Worm (Caenorhabditis elegans) whole organism, young adult: ENCODE measurements around the gene spe-51.
A peak's percentile ranks its signal among the peaks of the same experiment; 100 is the strongest.

ENCODE experiments used
- B0019.2 ChIP-seq: fragments of 200-800 bp; sonication (Bioruptor generic); conservative IDR thresholded peaks from 2 replicates; pipeline ENCODE4 v1.3.6; 2022; ENCODE audit warnings: missing genetic modification reagents, missing genetic modification characterization, missing compliant biosample characterization
- B0261.1 ChIP-seq: sonication (generic microtip); optimal IDR thresholded peaks from 2 replicates; lab custom pipeline; 2016; ENCODE audit warnings: mild to moderate bottlenecking, missing genetic modification characterization, moderate library complexity, missing compliant biosample characterization
- B0336.3 ChIP-seq: fragments of 200-800 bp; sonication (Bioruptor generic); IDR thresholded peaks from 2 replicates; pipeline ENCODE4 v1.3.6; 2022; ENCODE audit warnings: missing genetic modification characterization, missing compliant biosample characterization
- F23B12.7 ChIP-seq: sonication (generic microtip); optimal IDR thresholded peaks from 2 replicates; lab custom pipeline; 2017; ENCODE audit warnings: missing genetic modification characterization, mild to moderate bottlenecking, missing compliant biosample characterization, antibody characterized with exemption, moderate library complexity; ENCODE audit not compliant: insufficient read depth
- F33H1.4 ChIP-seq: fragments of 200-800 bp; sonication (Bioruptor generic); IDR thresholded peaks from 2 replicates; pipeline ENCODE4 v1.3.6; 2022; ENCODE audit warnings: missing genetic modification reagents, missing genetic modification characterization, missing compliant biosample characterization
- F37B4.10 ChIP-seq: fragments of 200-800 bp; sonication (Bioruptor generic); IDR thresholded peaks from 2 replicates; pipeline ENCODE4 v1.3.6; 2022; ENCODE audit warnings: missing genetic modification characterization, missing compliant biosample characterization
- F49E8.2 ChIP-seq: sonication (generic microtip); optimal IDR thresholded peaks from 3 replicates; lab custom pipeline; 2017; ENCODE audit warnings: missing genetic modification characterization, mild to moderate bottlenecking, missing compliant biosample characterization, antibody characterized with exemption, moderate library complexity; ENCODE audit not compliant: insufficient read depth
- F52B5.7 ChIP-seq: sonication (generic microtip); optimal IDR thresholded peaks from 2 replicates; lab custom pipeline; 2016; ENCODE audit warnings: mild to moderate bottlenecking, missing genetic modification characterization, missing compliant biosample characterization
- F55B11.4 ChIP-seq: sonication (generic microtip); optimal IDR thresholded peaks from 2 replicates; lab custom pipeline; 2016; ENCODE audit warnings: missing compliant biosample characterization, missing genetic modification characterization, borderline replicate concordance; ENCODE audit not compliant: insufficient read depth
- F57A8.1 ChIP-seq: fragments of 200-800 bp; sonication (Bioruptor generic); optimal IDR thresholded peaks from 2 replicates; lab custom pipeline; 2018; ENCODE audit warnings: mild to moderate bottlenecking, missing genetic modification characterization, moderate library complexity, missing compliant biosample characterization
- K11D2.4 ChIP-seq: fragments of 200-800 bp; sonication (Bioruptor generic); IDR thresholded peaks from 2 replicates; pipeline ENCODE4 v1.3.6; 2022; ENCODE audit warnings: missing genetic modification reagents, missing genetic modification characterization, missing compliant biosample characterization
- T26A5.8 ChIP-seq: sonication (generic microtip); optimal IDR thresholded peaks from 2 replicates; lab custom pipeline; 2016; ENCODE audit warnings: missing genetic modification characterization, missing compliant biosample characterization
- Y53F4B.3 ChIP-seq: fragments of 200-800 bp; sonication (Bioruptor generic); IDR thresholded peaks from 2 replicates; pipeline ENCODE4 v1.3.6; 2022; ENCODE audit warnings: missing genetic modification reagents, missing genetic modification characterization, missing compliant biosample characterization
- Y53G8AR.9 ChIP-seq: fragments of 200-800 bp; sonication (Bioruptor generic); conservative IDR thresholded peaks from 2 replicates; pipeline ENCODE4 v1.3.6; 2022; ENCODE audit warnings: missing genetic modification reagents, missing genetic modification characterization, missing compliant biosample characterization
- Y56A3A.18 ChIP-seq: fragments of 200-800 bp; sonication (Bioruptor generic); IDR thresholded peaks from 2 replicates; pipeline ENCODE4 v1.3.6; 2022; ENCODE audit warnings: missing genetic modification reagents, missing genetic modification characterization, missing compliant biosample characterization
- attf-3 ChIP-seq: fragments of 200-800 bp; sonication (Bioruptor generic); conservative IDR thresholded peaks from 2 replicates; pipeline ENCODE4 v1.3.6; 2022; ENCODE audit warnings: missing genetic modification reagents, missing genetic modification characterization, missing compliant biosample characterization
- attf-6 ChIP-seq: fragments of 200-800 bp; sonication (Bioruptor generic); IDR thresholded peaks from 2 replicates; pipeline ENCODE4 v1.3.6; 2022; ENCODE audit warnings: missing genetic modification reagents, missing genetic modification characterization, missing compliant biosample characterization
- ccch-3 ChIP-seq: fragments of 200-800 bp; sonication (Bioruptor generic); optimal IDR thresholded peaks from 2 replicates; lab custom pipeline; 2018; ENCODE audit warnings: mild to moderate bottlenecking, missing genetic modification characterization, missing compliant biosample characterization
- ceh-91 ChIP-seq: fragments of 200-800 bp; sonication (Bioruptor generic); IDR thresholded peaks from 2 replicates; pipeline ENCODE4 v1.3.6; 2022; ENCODE audit warnings: missing genetic modification reagents, missing genetic modification characterization, missing compliant biosample characterization
- dox-1 ChIP-seq: fragments of 200-800 bp; sonication (Bioruptor generic); IDR thresholded peaks from 2 replicates; pipeline ENCODE4 v1.3.6; 2022; ENCODE audit warnings: missing genetic modification reagents, missing genetic modification characterization, missing compliant biosample characterization
- egrh-3 ChIP-seq: fragments of 200-800 bp; sonication (Bioruptor generic); IDR thresholded peaks from 2 replicates; pipeline ENCODE4 v1.3.6; 2022; ENCODE audit warnings: missing genetic modification reagents, missing genetic modification characterization, missing compliant biosample characterization
- ekl-4 ChIP-seq: fragments of 200-800 bp; sonication (Bioruptor generic); IDR thresholded peaks from 2 replicates; pipeline ENCODE4 v1.3.6; 2022; ENCODE audit warnings: missing genetic modification reagents, missing genetic modification characterization, missing compliant biosample characterization
- fkh-3 ChIP-seq: sonication (generic microtip); optimal IDR thresholded peaks from 2 replicates; lab custom pipeline; 2016; ENCODE audit warnings: mild to moderate bottlenecking, missing genetic modification characterization, missing compliant biosample characterization
- hlh-12 ChIP-seq: sonication (generic microtip); optimal IDR thresholded peaks from 2 replicates; lab custom pipeline; 2016; ENCODE audit warnings: missing genetic modification characterization, missing compliant biosample characterization
- hrde-1 ChIP-seq: sonication (generic microtip); optimal IDR thresholded peaks from 2 replicates; lab custom pipeline; 2016; ENCODE audit warnings: missing genetic modification characterization, mild to moderate bottlenecking, missing compliant biosample characterization, moderate library complexity, missing genotype, missing genetic modification reagents, borderline replicate concordance
- hsf-1 ChIP-seq: fragments of 200-800 bp; sonication (Bioruptor generic); IDR thresholded peaks from 2 replicates; pipeline ENCODE4 v1.3.6; 2022; ENCODE audit warnings: missing genetic modification reagents, missing genetic modification characterization, missing compliant biosample characterization
- lag-1 ChIP-seq: fragments of 200-800 bp; sonication (Bioruptor generic); IDR thresholded peaks from 2 replicates; pipeline ENCODE4 v1.3.6; 2022; ENCODE audit warnings: missing genetic modification reagents, missing genetic modification characterization, missing compliant biosample characterization
- lin-54 ChIP-seq: fragments of 200-800 bp; sonication (Bioruptor generic); optimal IDR thresholded peaks from 2 replicates; lab custom pipeline; 2018; ENCODE audit warnings: mild to moderate bottlenecking, missing genetic modification characterization, missing compliant biosample characterization
- lsl-1 ChIP-seq: fragments of 200-800 bp; sonication (Bioruptor generic); optimal IDR thresholded peaks from 2 replicates; lab custom pipeline; 2018; ENCODE audit warnings: mild to moderate bottlenecking, missing genetic modification characterization, moderate library complexity, missing compliant biosample characterization
- madf-3 ChIP-seq: fragments of 200-800 bp; sonication (Bioruptor generic); IDR thresholded peaks from 2 replicates; pipeline ENCODE4 v1.3.6; 2022; ENCODE audit warnings: missing genetic modification reagents, missing genetic modification characterization, missing compliant biosample characterization
- mes-4 ChIP-seq: sonication (generic microtip); optimal IDR thresholded peaks from 2 replicates; lab custom pipeline; 2016; ENCODE audit warnings: missing genotype, missing genetic modification characterization, missing compliant biosample characterization
- mxl-1 ChIP-seq: sonication (generic microtip); optimal IDR thresholded peaks from 2 replicates; lab custom pipeline; 2016; ENCODE audit warnings: missing genetic modification characterization, missing compliant biosample characterization
- rec-8 ChIP-seq, 2 experiments: sonication (generic microtip); optimal IDR thresholded peaks; 2 replicates each; lab custom pipeline; 2016; ENCODE audit warnings: mild to moderate bottlenecking in 2 of 2, missing genetic modification characterization in 2 of 2, missing genetic modification reagents in 2 of 2, missing genotype in 2 of 2, missing biosample characterization in 1 of 2, missing compliant biosample characterization in 1 of 2, moderate library complexity in 1 of 2
- repo-1 ChIP-seq: sonication (generic microtip); optimal IDR thresholded peaks from 2 replicates; lab custom pipeline; 2017; ENCODE audit warnings: mild to moderate bottlenecking, missing genetic modification characterization, missing compliant biosample characterization
- rpc-1 ChIP-seq, 2 experiments: fragments of 150-350 bp in 1 of 2; sonication (generic microtip) in 1 of 2; optimal IDR thresholded peaks; 2 replicates each; lab custom pipeline; 2014 to 2018; ENCODE audit warnings: missing biosample characterization in 1 of 2, missing genetic modification characterization in 1 of 2, missing genetic modification reagents in 1 of 2, missing genotype in 1 of 2
- sdz-38 ChIP-seq: sonication (generic microtip); optimal IDR thresholded peaks from 2 replicates; lab custom pipeline; 2016; ENCODE audit warnings: missing genotype, missing genetic modification characterization, missing compliant biosample characterization
- sea-2 ChIP-seq: fragments of 200-800 bp; sonication (Bioruptor generic); IDR thresholded peaks from 2 replicates; pipeline ENCODE4 v1.3.6; 2022; ENCODE audit warnings: missing genetic modification characterization, missing compliant biosample characterization
- snpc-1.1 ChIP-seq: sonication (generic microtip); optimal IDR thresholded peaks from 2 replicates; lab custom pipeline; 2017; ENCODE audit warnings: missing genetic modification characterization, mild to moderate bottlenecking, missing compliant biosample characterization, antibody characterized with exemption, moderate library complexity, missing genotype, missing genetic modification reagents; ENCODE audit not compliant: insufficient read depth
- snpc-3.4 ChIP-seq: sonication (generic microtip); optimal IDR thresholded peaks from 2 replicates; lab custom pipeline; 2017; ENCODE audit warnings: missing genetic modification characterization, mild to moderate bottlenecking, missing compliant biosample characterization, antibody characterized with exemption, moderate library complexity, missing genotype, missing genetic modification reagents
- snpc-4 ChIP-seq, 5 experiments: fragments of 150-350 bp in 1 of 5; sonication (generic microtip) in 4 of 5; optimal IDR thresholded peaks; 2 replicates each; lab custom pipeline; 2014 to 2018; ENCODE audit warnings: missing genetic modification characterization in 5 of 5, missing biosample characterization in 3 of 5, antibody characterized with exemption in 2 of 5, mild to moderate bottlenecking in 2 of 5, missing compliant biosample characterization in 2 of 5, missing genotype in 2 of 5, moderate library complexity in 2 of 5, missing genetic modification reagents in 1 of 5
- sptf-2 ChIP-seq: fragments of 200-800 bp; sonication (Bioruptor generic); optimal IDR thresholded peaks from 2 replicates; lab custom pipeline; 2018; ENCODE audit warnings: mild to moderate bottlenecking, missing genetic modification characterization, missing compliant biosample characterization
- tbp1 ChIP-seq: fragments of 200-800 bp; sonication (Bioruptor generic); optimal IDR thresholded peaks from 2 replicates; lab custom pipeline; 2018; ENCODE audit warnings: mild to moderate bottlenecking, missing genetic modification characterization, missing compliant biosample characterization
- tbx-9 ChIP-seq: sonication (generic microtip); optimal IDR thresholded peaks from 2 replicates; lab custom pipeline; 2016; ENCODE audit warnings: borderline replicate concordance, missing genetic modification characterization, inconsistent platforms, missing compliant biosample characterization
- tlf-1 ChIP-seq: fragments of 200-800 bp; sonication (Bioruptor generic); optimal IDR thresholded peaks from 2 replicates; lab custom pipeline; 2018; ENCODE audit warnings: mild to moderate bottlenecking, missing genetic modification characterization, missing compliant biosample characterization
- xnd-1 ChIP-seq: sonication (generic microtip); optimal IDR thresholded peaks from 2 replicates; lab custom pipeline; 2016; ENCODE audit warnings: missing genotype, missing genetic modification reagents, missing genetic modification characterization, missing compliant biosample characterization
- zim-3 ChIP-seq: sonication (generic microtip); optimal IDR thresholded peaks from 2 replicates; lab custom pipeline; 2017; ENCODE audit warnings: mild to moderate bottlenecking, missing genetic modification characterization, moderate library complexity, missing compliant biosample characterization
- ztf-6 ChIP-seq: fragments of 200-800 bp; sonication (Bioruptor generic); IDR thresholded peaks from 2 replicates; pipeline ENCODE4 v1.3.6; 2022; ENCODE audit warnings: missing genetic modification reagents, missing genetic modification characterization, missing compliant biosample characterization

The spe-51 gene

DNA sequence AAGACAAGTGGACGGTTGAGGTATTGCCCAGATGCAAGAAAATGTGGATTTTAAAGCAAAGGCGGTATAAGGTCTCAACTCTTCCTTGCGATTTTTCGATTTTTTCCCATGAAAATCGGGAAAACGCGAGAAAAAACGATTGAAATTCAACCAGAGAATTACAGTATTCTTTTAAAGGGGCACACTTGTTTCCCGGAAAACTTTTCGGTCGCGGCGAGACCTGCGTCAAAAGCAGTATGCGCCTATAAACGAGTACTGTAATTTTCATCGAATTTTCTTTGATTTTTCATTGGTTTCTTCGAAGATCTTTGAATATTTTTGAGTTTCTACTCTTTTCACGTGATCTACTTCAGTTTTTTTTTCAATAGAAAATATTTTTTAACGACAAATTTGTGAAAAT is 38.9 kb upstream of the spe-51 start:
- TF ChIP-seq Y53F4B.3, result no peak
- TF ChIP-seq rec-8 (tag; optimal IDR thresholded peaks at IDR 0.05; lab: Kevin White, UChicago), result no peak
- TF ChIP-seq hsf-1 (GFP tag; lab: Robert Waterston, UW), result peak; percentile 75
- no peak for TF ChIP-seq F37B4.10 (GFP tag; lab: Robert Waterston, UW)
- TF ChIP-seq lag-1, result no peak
- no peak for TF ChIP-seq ccch-3 (GFP tag; lab: Kevin White, UChicago)
- TF ChIP-seq F23B12.7 (tag; lab: Kevin White, UChicago), result no peak
- TF ChIP-seq tlf-1 (GFP tag; lab: Kevin White, UChicago), result peak; percentile 17
- no peak for TF ChIP-seq B0261.1 (tag; lab: Kevin White, UChicago)
- TF ChIP-seq B0336.3, result 0 out of 2 replicates have a peak, but pooled peaks have one; percentile 18
- TF ChIP-seq Y53G8AR.9, result 0 out of 2 replicates have a peak, but pooled peaks have one; percentile 53
- TF ChIP-seq lin-54 (GFP tag; lab: Kevin White, UChicago), result peak; percentile 63
- TF ChIP-seq snpc-3.4 (tag; lab: Kevin White, UChicago), result peak; percentile 71
- no peak for TF ChIP-seq sptf-2 (GFP tag; lab: Kevin White, UChicago)
- TF ChIP-seq repo-1 (tag; lab: Kevin White, UChicago), result no peak
- TF ChIP-seq dox-1 (GFP tag; lab: Robert Waterston, UW), result peak; percentile 76
- no peak for TF ChIP-seq mxl-1
- TF ChIP-seq sea-2 (GFP tag; lab: Robert Waterston, UW), result no peak
- no peak for TF ChIP-seq rpc-1 (optimal IDR thresholded peaks at IDR 0.05; lab: Kevin White, UChicago)
- TF ChIP-seq rpc-1 (tag; optimal IDR thresholded peaks at IDR 0.05; lab: Kevin White, UChicago), result no peak
- peak; percentile 87 for TF ChIP-seq ceh-91 (GFP tag; lab: Robert Waterston, UW)
- TF ChIP-seq mes-4 (tag; lab: Kevin White, UChicago), result no peak
- TF ChIP-seq madf-3 (GFP tag; lab: Robert Waterston, UW), result 0 out of 2 replicates have a peak, but pooled peaks have one; percentile 20
- TF ChIP-seq snpc-1.1 (tag; lab: Kevin White, UChicago), result peak; percentile 3
- TF ChIP-seq sdz-38, result no peak
- no peak for TF ChIP-seq F57A8.1 (GFP tag; lab: Kevin White, UChicago)
- no peak for TF ChIP-seq attf-3 (GFP tag; lab: Robert Waterston, UW)
- TF ChIP-seq tbp1 (GFP tag; lab: Kevin White, UChicago), result peak; percentile 49
- TF ChIP-seq xnd-1 (tag; lab: Kevin White, UChicago), result peak; percentile 96
- no peak for TF ChIP-seq egrh-3 (GFP tag; lab: Robert Waterston, UW)
- TF ChIP-seq T26A5.8 (tag; lab: Kevin White, UChicago), result no peak
- no peak for TF ChIP-seq ztf-6 (GFP tag; lab: Robert Waterston, UW)
- TF ChIP-seq B0019.2 (GFP tag; lab: Robert Waterston, UW), result no peak
- peak; percentile 68 for TF ChIP-seq F49E8.2 (tag; lab: Kevin White, UChicago)
- no peak for TF ChIP-seq Y56A3A.18 (GFP tag; lab: Robert Waterston, UW)
- no peak for TF ChIP-seq tbx-9
- TF ChIP-seq F52B5.7, result no peak
- TF ChIP-seq attf-6, result peak; percentile 73
- TF ChIP-seq lsl-1 (GFP tag; lab: Kevin White, UChicago), result peak; percentile 99
- TF ChIP-seq K11D2.4 (GFP tag; lab: Robert Waterston, UW), result no peak
- TF ChIP-seq zim-3 (tag; lab: Kevin White, UChicago), result no peak
- no peak for TF ChIP-seq fkh-3 (tag; lab: Kevin White, UChicago)
- peak; percentile 11 for TF ChIP-seq hrde-1 (tag; lab: Kevin White, UChicago)
- TF ChIP-seq hlh-12, result no peak
- TF ChIP-seq snpc-4 (GFP tag; optimal IDR thresholded peaks at IDR 0.05; lab: Kevin White, UChicago), result peak; percentile 39
- peak in 2 of 4 experiments; percentile 44 to 63 for TF ChIP-seq snpc-4 (tag; optimal IDR thresholded peaks at IDR 0.05; lab: Kevin White, UChicago)
- TF ChIP-seq F55B11.4 (tag; lab: Kevin White, UChicago), result no peak
- 0 out of 2 replicates have a peak, but pooled peaks have one; percentile 55 for TF ChIP-seq ekl-4
- peak; percentile 98 for TF ChIP-seq F33H1.4 (GFP tag; lab: Robert Waterston, UW)
